Fruit fly (Drosophila melanogaster) Kc167 (cell line): ENCODE results near the gene CG31441.

Experiments used
- Sin3A ChIP-seq: fragments of >200 bp; optimal IDR thresholded peaks from 2 replicates; lab custom pipeline; 2018; ENCODE audit warnings: missing external identifiers
- h ChIP-seq: fragments of >200 bp; optimal IDR thresholded peaks from 3 replicates; lab custom pipeline; 2018; ENCODE audit warnings: missing external identifiers
- insv ChIP-seq: fragments of >200 bp; optimal IDR thresholded peaks from 3 replicates; lab custom pipeline; 2018; ENCODE audit warnings: missing external identifiers
- psq ChIP-seq: fragments of >200 bp; optimal IDR thresholded peaks from 2 replicates; lab custom pipeline; 2017; ENCODE audit warnings: missing external identifiers
- ttk ChIP-seq: sonication (Bioruptor generic); optimal IDR thresholded peaks from 2 replicates; lab custom pipeline; 2017; ENCODE audit warnings: missing external identifiers

DNA sequence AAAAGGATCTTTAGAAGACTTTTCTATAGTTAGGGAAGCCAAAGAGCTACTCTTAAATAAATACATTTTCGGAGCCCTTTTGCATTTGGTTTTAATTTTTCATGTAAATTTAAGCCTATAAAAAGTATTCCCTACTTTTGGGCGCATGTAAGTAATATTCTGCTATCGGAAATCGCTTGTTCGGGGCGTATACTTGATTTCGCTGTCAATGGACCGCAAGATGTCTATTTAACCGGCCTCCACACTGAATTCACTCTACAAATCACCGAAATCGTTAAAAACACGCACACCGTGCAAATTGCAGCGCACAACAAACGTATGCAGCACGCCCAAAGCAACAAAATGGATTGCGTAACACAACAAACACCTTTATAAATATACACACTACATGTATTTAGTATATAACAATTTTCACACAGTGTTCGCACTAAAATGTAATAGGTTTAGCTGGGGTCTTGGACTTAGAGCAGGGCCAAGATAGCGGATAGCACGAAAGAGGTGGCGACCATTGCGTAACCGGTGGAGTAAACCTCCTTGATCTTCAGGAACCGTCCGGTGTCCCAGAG lies 27.2 kb upstream of the CG31441 start:
- TF ChIP-seq Sin3A (lab: Kevin White, UChicago) (no peak), insv (lab: Kevin White, UChicago) (no peak), psq (lab: Kevin White, UChicago) (no peak), h (lab: Kevin White, UChicago) (no peak), ttk (no peak)
